Fruit fly (Drosophila melanogaster) S2 (cell line): ENCODE data around the gene CG31007.

Source experiments
- CG8478 ChIP-seq: fragments of >200 bp; optimal IDR thresholded peaks from 2 replicates; lab custom pipeline; 2018
- CTCF ChIP-seq, 2 experiments: fragments of >200 bp; optimal IDR thresholded peaks; 2 replicates each; lab custom pipeline; 2018

Gene CG31007

DNA sequence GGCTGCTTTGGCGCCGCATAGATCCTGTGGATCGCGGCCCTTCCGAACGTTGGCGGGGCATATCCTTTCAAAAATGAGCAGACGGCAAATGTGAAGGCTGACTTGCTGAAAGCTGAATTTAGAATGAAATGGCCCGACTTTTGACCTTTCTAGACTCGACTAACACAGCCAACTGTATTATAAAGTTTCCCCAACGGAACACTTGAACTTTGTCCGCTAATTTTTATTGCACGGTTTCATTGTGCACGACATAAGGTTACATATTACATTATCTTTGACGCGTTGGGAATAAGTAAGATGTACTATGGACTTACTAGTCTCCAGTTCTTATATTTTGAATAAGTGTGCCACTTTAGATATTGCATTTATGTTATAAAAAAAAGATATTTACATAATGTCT is at the start of gene CG31007:
Gene CG31007 (minus strand): TSS at position 101 of the 400 bp plus-strand sequence.
- no peak for TF ChIP-seq CTCF (optimal IDR thresholded peaks at IDR 0.05; lab: Kevin White, UChicago)
- TF ChIP-seq CG8478 (lab: Kevin White, UChicago): no peak

dm6 chr3R:31038473-31039424 is 46.5 kb upstream of the CG31007 start, which contains the start of gene CanA1:
Gene CanA1, plus strand, starts transcription at chr3R:31039374.
- TF ChIP-seq CTCF (optimal IDR thresholded peaks at IDR 0.05; lab: Kevin White, UChicago) (no peak), CG8478 (lab: Kevin White, UChicago) (no peak)

DNA sequence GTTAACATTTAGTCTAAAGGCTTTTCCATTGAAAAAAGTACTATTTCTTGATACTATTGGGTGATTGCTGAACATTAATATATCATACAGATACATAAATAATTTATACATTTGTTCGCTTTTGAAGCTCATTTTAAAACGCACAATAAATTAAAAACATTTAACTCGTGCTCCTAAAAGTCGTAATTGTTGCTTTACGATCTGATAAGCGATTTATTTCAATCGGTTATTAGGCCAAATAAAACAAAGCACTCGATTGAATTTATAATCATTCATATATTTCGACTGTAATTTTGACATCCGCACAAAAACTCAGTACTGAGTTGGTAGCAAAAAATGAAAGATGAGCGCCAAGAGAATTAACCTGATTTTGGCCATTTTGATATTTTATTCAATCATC is 42.8 kb upstream of the CG31007 start, which contains the start of gene CG33773:
Gene CG33773 (plus strand): TSS at position 301 of the 400 bp plus-strand sequence.
- TF ChIP-seq CG8478 (lab: Kevin White, UChicago) (no peak), CTCF (optimal IDR thresholded peaks at IDR 0.05; lab: Kevin White, UChicago) (no peak)

- TF ChIP-seq CG8478 (lab: Kevin White, UChicago): no peak
These were observed 28.5 kb upstream of the CG31007 start for dm6 chr3R:31020762-31021161.

- TF ChIP-seq CG8478 (lab: Kevin White, UChicago) (no peak), CTCF (optimal IDR thresholded peaks at IDR 0.05; lab: Kevin White, UChicago) (no peak)
These were observed 27.4 kb upstream of the CG31007 start for dm6 chr3R:31019662-31020061.

DNA sequence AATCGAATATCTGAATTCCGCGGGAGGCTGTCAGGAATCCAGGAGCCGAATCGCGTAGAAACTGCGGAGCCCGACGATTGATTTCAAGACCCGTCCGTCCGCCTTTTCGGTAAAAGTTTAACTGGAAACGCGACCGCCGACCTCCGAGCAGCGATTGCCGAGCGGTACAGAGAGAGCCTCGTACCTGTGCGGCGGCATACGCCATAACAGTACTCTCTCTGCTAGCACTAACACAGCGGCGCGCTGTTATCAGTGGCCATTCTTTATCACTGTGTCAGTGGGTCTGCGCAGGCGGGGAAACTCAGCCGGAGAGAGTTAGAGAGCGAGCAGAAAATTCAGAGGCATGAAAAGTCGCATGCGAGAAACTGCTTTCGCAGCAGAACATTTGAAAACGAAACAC is 24.5 kb upstream of the CG31007 start, which contains the start of gene 5-HT7:
Gene 5-HT7 (minus strand): TSS at position 161 of the 400 bp plus-strand sequence.
- TF ChIP-seq CTCF (optimal IDR thresholded peaks at IDR 0.05; lab: Kevin White, UChicago): no peak
- TF ChIP-seq CG8478 (lab: Kevin White, UChicago): no peak

dm6 chr3R:31010086-31010485 is 17.8 kb upstream of the CG31007 start:
- TF ChIP-seq CG8478 (lab: Kevin White, UChicago): no peak
- TF ChIP-seq CTCF (optimal IDR thresholded peaks at IDR 0.05; lab: Kevin White, UChicago): no peak

dm6 chr3R:31006599-31006998 is 14.3 kb upstream of the CG31007 start:
- TF ChIP-seq CTCF (optimal IDR thresholded peaks at IDR 0.05; lab: Kevin White, UChicago) (no peak), CG8478 (lab: Kevin White, UChicago) (no peak)

- TF ChIP-seq CG8478 (lab: Kevin White, UChicago) (no peak), CTCF (optimal IDR thresholded peaks at IDR 0.05; lab: Kevin White, UChicago) (peak; percentile 77 to 78)
These were observed 2.3 kb downstream of the CG31007 start, which contains the start of gene CG31008 for dm6 chr3R:30989948-30990347. Gene CG31008, minus strand, starts transcription at chr3R:30990006.

- no peak for TF ChIP-seq CG8478 (lab: Kevin White, UChicago)
- no peak for TF ChIP-seq CTCF (optimal IDR thresholded peaks at IDR 0.05; lab: Kevin White, UChicago)
These were observed 28.0 kb downstream of the CG31007 start, which contains the start of gene Ctr1C for dm6 chr3R:30964220-30964619. Gene Ctr1C, minus strand, starts transcription at chr3R:30964320.

dm6 chr3R:30959400-30959799 is 32.9 kb downstream of the CG31007 start, which contains the start of gene CG15548:
Gene CG15548, plus strand, starts transcription at chr3R:30959700.
- no peak for TF ChIP-seq CTCF (optimal IDR thresholded peaks at IDR 0.05; lab: Kevin White, UChicago)
- TF ChIP-seq CG8478 (lab: Kevin White, UChicago): no peak

DNA sequence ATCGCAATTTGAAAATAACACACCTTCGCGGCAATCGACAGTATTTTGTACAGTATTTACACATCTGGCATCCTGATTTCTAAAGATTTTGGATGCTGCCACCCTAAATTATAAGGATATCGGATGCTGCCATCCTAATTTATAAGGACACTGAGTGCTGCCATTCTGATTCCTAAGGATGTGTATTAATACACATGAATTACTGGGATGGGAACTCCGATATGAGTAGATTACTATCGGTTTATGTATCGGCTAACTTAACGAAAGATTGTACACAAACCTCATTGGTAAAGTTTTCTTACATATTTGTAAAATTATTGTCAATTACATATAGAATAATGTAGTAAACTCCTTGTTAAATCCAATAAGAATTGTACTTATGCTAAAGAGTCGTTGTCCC is 45.9 kb downstream of the CG31007 start:
- TF ChIP-seq CTCF (optimal IDR thresholded peaks at IDR 0.05; lab: Kevin White, UChicago) (peak; percentile 77 to 85), CG8478 (lab: Kevin White, UChicago) (no peak)
